Fruit fly (Drosophila melanogaster) whole organism, adult: ENCODE measurements around the gene CG4957.

ENCODE experiments used
- CG1620 ChIP-seq: fragments of 200-800 bp; sonication (Bioruptor generic); optimal IDR thresholded peaks from 2 replicates; lab custom pipeline; 2016; ENCODE audit warnings: missing biosample characterization, missing genetic modification characterization
- CG33017 ChIP-seq: fragments of 200-800 bp; sonication (Bioruptor generic); optimal IDR thresholded peaks from 2 replicates; lab custom pipeline; 2018; ENCODE audit warnings: missing biosample characterization, mild to moderate bottlenecking, missing genetic modification characterization, moderate library complexity
- CG5204 ChIP-seq: fragments of 200-800 bp; sonication (Bioruptor generic); optimal IDR thresholded peaks from 2 replicates; lab custom pipeline; 2016; ENCODE audit warnings: missing biosample characterization, missing genetic modification characterization

DNA sequence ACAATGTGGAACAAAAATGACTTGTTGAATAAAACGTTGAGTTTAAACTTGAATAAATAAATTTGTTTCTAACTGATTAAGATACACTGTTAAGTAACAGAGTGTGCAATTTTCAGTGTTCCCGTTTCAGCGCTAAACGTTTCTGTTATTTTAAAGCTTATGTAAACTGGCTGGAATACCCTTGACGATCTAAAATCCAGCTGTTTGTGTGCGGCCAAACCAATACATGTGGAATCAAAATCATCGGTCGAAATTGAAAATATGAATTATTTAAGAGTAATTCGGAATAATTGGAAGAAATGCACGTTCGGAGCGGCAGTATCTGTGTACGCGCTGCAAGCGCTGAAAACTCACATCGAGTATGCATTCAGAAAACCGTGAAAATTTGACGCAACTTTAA is 1.2 kb downstream of the CG4957 start, which contains the start of gene Mulk:
- TF ChIP-seq CG1620 (GFP tag; lab: Kevin White, UChicago) (no peak), CG5204 (no peak), CG33017 (no peak)
